Worm (Caenorhabditis elegans): ENCODE results near the gene F18E3.10.

F18E3.10 gene

DNA sequence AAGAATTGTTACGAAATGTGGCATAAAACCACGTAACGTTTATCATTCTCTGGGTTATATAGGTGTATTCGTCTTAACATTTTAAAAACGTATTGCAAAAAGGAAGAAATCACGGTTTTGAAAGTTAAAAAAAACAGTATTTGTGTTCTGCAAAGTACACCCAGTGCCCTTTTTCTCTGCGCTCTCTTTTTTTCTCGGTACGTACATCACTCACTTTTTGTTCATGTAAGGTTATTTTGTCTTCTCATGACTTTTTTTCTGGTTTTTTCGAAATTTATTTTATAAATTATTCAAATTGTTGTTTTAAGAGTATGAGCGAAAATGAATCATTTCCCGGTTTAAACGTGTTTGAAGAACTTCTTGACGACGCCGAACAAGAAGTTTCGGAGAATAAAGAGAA is 22.7 kb upstream of the F18E3.10 start, which contains the start of gene F25E5.5:
F25E5.5 (plus strand) TSS at position 301 of the 400 bp plus-strand sequence.
- no peak for TF ChIP-seq tab-1 (GFP tag; IDR thresholded peaks at IDR 0.05)
- TF ChIP-seq cog-1 (tag; optimal IDR thresholded peaks at IDR 0.05): no peak
- TF ChIP-seq med-1 (GFP tag; optimal IDR thresholded peaks at IDR 0.05; ENCODE audit: insufficient read depth): no peak
- no peak for TF ChIP-seq ztf-23 (GFP tag; IDR thresholded peaks at IDR 0.05)
- no peak for TF ChIP-seq klf-2 (GFP tag; conservative IDR thresholded peaks at IDR 0.05)
- no peak for TF ChIP-seq ref-1 (GFP tag; conservative IDR thresholded peaks at IDR 0.05)
- no peak for TF ChIP-seq T22C8.4 (GFP tag; IDR thresholded peaks at IDR 0.05)
- no peak for TF ChIP-seq flt-1 (GFP tag; IDR thresholded peaks at IDR 0.05)
- no peak for TF ChIP-seq ztf-29 (GFP tag; IDR thresholded peaks at IDR 0.05)

DNA sequence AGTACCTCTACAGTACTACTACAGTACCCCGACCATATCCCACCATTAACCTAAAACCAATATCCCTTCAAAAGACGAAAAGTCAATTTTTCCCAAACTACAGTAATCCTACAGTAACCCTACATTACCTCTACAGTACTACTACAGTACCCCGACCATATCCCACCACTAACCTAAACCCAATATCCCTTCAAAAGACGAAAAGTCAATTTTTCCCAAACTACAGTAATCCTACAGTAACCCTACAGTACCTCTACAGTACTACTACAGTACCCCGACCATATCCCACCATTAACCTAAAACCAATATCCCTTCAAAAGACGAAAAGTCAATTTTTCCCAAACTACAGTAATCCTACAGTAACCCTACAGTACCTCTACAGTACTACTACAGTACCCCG is 20.1 kb upstream of the F18E3.10 start, which contains the start of gene nhr-141:
nhr-141 (plus strand) TSS at position 331 of the 400 bp plus-strand sequence.
- 0 out of 2 replicates have a peak, but pooled peaks have one; percentile 40 for TF ChIP-seq tab-1 (GFP tag; IDR thresholded peaks at IDR 0.05)

DNA sequence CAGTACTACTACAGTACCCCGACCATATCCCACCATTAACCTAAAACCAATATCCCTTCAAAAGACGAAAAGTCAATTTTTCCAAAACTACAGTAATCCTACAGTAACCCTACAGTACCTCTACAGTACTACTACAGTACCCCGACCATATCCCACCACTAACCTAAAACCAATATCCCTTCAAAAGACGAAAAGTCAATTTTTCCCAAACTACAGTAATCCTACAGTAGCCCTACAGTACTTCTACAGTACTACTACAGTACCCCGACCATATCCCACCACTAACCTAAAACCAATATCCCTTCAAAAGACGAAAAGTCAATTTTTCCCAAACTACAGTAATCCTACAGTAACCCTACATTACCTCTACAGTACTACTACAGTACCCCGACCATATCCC is 19.2 kb upstream of the F18E3.10 start:
- TF ChIP-seq ztf-23 (GFP tag; IDR thresholded peaks at IDR 0.05) (peak; percentile 79; the same call in 1 of the 2 replicates), flt-1 (GFP tag; IDR thresholded peaks at IDR 0.05) (0 out of 2 replicates have a peak, but pooled peaks have one; percentile 27), ref-1 (GFP tag; conservative IDR thresholded peaks at IDR 0.05) (peak; percentile 46; the same call in 1 of the 2 replicates), ztf-29 (GFP tag; IDR thresholded peaks at IDR 0.05) (peak; percentile 39; the same call in 1 of the 2 replicates), klf-2 (GFP tag; conservative IDR thresholded peaks at IDR 0.05) (peak; percentile 79)

- TF ChIP-seq tab-1 (GFP tag; IDR thresholded peaks at IDR 0.05) (no peak), ref-1 (GFP tag; conservative IDR thresholded peaks at IDR 0.05) (no peak), cog-1 (tag; optimal IDR thresholded peaks at IDR 0.05) (no peak), med-1 (GFP tag; optimal IDR thresholded peaks at IDR 0.05; ENCODE audit: insufficient read depth) (no peak)
These were observed 15.6 kb upstream of the F18E3.10 start, which contains the start of gene try-13 for ce11 chrV:7439807-7440206. Gene try-13, plus strand, starts transcription at chrV:7440107.

ce11 chrV:7437985-7438384 is 13.7 kb upstream of the F18E3.10 start, which contains the start of gene F25E5.16:
Gene F25E5.16, plus strand, starts transcription at chrV:7438285.
- no peak for TF ChIP-seq flt-1 (GFP tag; IDR thresholded peaks at IDR 0.05)
- TF ChIP-seq cog-1 (tag; optimal IDR thresholded peaks at IDR 0.05): no peak
- TF ChIP-seq ztf-23 (GFP tag; IDR thresholded peaks at IDR 0.05): no peak
- no peak for TF ChIP-seq med-1 (GFP tag; optimal IDR thresholded peaks at IDR 0.05; ENCODE audit: insufficient read depth)
- TF ChIP-seq ref-1 (GFP tag; conservative IDR thresholded peaks at IDR 0.05): no peak
- no peak for TF ChIP-seq ztf-29 (GFP tag; IDR thresholded peaks at IDR 0.05)
- no peak for TF ChIP-seq T22C8.4 (GFP tag; IDR thresholded peaks at IDR 0.05)
- TF ChIP-seq tab-1 (GFP tag; IDR thresholded peaks at IDR 0.05): no peak
- TF ChIP-seq klf-2 (GFP tag; conservative IDR thresholded peaks at IDR 0.05): no peak

ce11 chrV:7437538-7437937 is 13.3 kb upstream of the F18E3.10 start, which contains the start of gene F25E5.9:
Gene F25E5.9, minus strand, starts transcription at chrV:7437919.
- TF ChIP-seq tab-1 (GFP tag; IDR thresholded peaks at IDR 0.05) (no peak), cog-1 (tag; optimal IDR thresholded peaks at IDR 0.05) (no peak)

- no peak for TF ChIP-seq ztf-29 (GFP tag; IDR thresholded peaks at IDR 0.05)
- no peak for TF ChIP-seq tab-1 (GFP tag; IDR thresholded peaks at IDR 0.05)
- TF ChIP-seq med-1 (GFP tag; optimal IDR thresholded peaks at IDR 0.05; ENCODE audit: insufficient read depth): no peak
- no peak for TF ChIP-seq ref-1 (GFP tag; conservative IDR thresholded peaks at IDR 0.05)
- no peak for TF ChIP-seq ztf-23 (GFP tag; IDR thresholded peaks at IDR 0.05)
- no peak for TF ChIP-seq klf-2 (GFP tag; conservative IDR thresholded peaks at IDR 0.05)
- no peak for TF ChIP-seq flt-1 (GFP tag; IDR thresholded peaks at IDR 0.05)
- no peak for TF ChIP-seq T22C8.4 (GFP tag; IDR thresholded peaks at IDR 0.05)
- no peak for TF ChIP-seq cog-1 (tag; optimal IDR thresholded peaks at IDR 0.05)
These were observed 12.7 kb upstream of the F18E3.10 start for ce11 chrV:7436911-7437310.

DNA sequence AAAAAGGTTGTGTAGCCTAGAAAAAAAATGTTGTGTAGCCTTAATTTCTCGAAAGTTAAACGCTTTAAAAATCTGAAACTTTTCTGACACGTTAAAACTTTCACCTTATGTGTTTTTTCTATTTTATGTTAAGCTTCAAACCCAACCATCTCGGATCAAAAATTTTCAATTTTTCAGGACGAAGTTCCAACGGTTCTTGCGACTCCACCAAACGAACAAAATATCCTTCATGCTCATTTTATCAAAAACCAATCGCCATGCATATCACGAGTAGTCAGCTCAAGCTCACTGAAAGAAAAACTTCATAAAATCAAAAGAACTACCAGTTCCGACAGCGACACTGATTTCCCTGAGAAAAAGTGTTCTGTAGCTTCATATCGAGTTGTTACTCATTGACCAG is 12.3 kb upstream of the F18E3.10 start:
- TF ChIP-seq ztf-29 (GFP tag; IDR thresholded peaks at IDR 0.05) (no peak), cog-1 (tag; optimal IDR thresholded peaks at IDR 0.05) (no peak), klf-2 (GFP tag; conservative IDR thresholded peaks at IDR 0.05) (no peak), med-1 (GFP tag; optimal IDR thresholded peaks at IDR 0.05; ENCODE audit: insufficient read depth) (no peak), tab-1 (GFP tag; IDR thresholded peaks at IDR 0.05) (no peak), ztf-23 (GFP tag; IDR thresholded peaks at IDR 0.05) (no peak), ref-1 (GFP tag; conservative IDR thresholded peaks at IDR 0.05) (no peak), flt-1 (GFP tag; IDR thresholded peaks at IDR 0.05) (no peak), T22C8.4 (GFP tag; IDR thresholded peaks at IDR 0.05) (no peak)

DNA sequence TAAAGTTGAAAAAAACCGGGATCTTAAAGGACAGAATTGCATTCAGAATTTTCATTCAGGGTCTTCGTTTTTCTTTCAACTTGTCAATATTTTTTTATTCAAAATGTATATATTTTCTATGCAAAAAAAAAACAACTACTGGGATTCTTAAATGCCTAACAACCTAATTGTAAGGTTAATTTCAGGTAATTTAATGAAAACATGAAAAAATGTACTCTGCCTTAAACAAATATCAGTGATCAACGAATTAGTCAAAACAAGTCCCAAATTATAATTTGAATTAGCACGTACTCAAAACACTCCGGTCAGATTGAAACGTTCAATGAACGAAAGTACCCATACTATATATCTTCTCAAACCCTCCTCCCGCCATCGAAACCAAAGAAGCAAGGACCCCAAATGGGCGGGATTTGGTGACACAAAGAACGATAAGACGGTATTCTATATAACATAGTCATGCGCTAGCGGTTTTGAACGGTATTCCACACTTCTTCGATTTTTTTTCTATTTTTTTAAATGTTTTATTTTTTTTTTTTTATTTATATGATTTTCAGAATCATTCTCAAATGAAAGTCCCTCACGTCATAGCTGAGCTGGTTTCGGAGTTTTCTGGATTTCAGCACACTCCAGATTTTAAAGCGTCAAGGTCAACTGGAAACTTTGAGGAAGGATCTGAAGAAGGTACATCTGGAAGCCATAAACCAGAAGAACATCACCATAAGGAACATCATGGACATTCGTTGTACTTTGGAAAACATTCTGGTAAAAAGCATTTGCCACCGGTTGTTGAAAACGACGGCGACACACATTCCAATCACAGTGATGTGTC is 11.4 kb upstream of the F18E3.10 start, which contains the start of the genes ddo-2 and F25E5.8:
ddo-2 (minus strand) TSS at position 330 of the 829 bp plus-strand sequence.
F25E5.8 (plus strand) TSS at position 555 of the 829 bp plus-strand sequence.
- TF ChIP-seq ref-1 (GFP tag; conservative IDR thresholded peaks at IDR 0.05) (no peak), klf-2 (GFP tag; conservative IDR thresholded peaks at IDR 0.05) (no peak), T22C8.4 (GFP tag; IDR thresholded peaks at IDR 0.05) (no peak), ztf-23 (GFP tag; IDR thresholded peaks at IDR 0.05) (no peak), tab-1 (GFP tag; IDR thresholded peaks at IDR 0.05) (no peak), ztf-29 (GFP tag; IDR thresholded peaks at IDR 0.05) (no peak), cog-1 (tag; optimal IDR thresholded peaks at IDR 0.05) (no peak), med-1 (GFP tag; optimal IDR thresholded peaks at IDR 0.05; ENCODE audit: insufficient read depth) (no peak), flt-1 (GFP tag; IDR thresholded peaks at IDR 0.05) (no peak)

Measured in whole organism, midembryonic.